Fruit fly (Drosophila melanogaster) whole organism, adult: Measurements from ENCODE around the gene MICU1.
A peak's percentile ranks its signal among the peaks of the same experiment; 100 is the strongest.

ENCODE experiments used
- CG11617 ChIP-seq: fragments of 200-800 bp; sonication (Bioruptor generic); optimal IDR thresholded peaks from 2 replicates; lab custom pipeline; 2017; ENCODE audit warnings: mild to moderate bottlenecking, missing biosample characterization, missing genetic modification reagents, missing genetic modification characterization
- CG12768 ChIP-seq: fragments of 200-800 bp; sonication (Bioruptor generic); optimal IDR thresholded peaks from 2 replicates; lab custom pipeline; 2017; ENCODE audit warnings: missing biosample characterization, missing genetic modification characterization, mild to moderate bottlenecking, moderate library complexity, missing genetic modification reagents
- CG14711 ChIP-seq: fragments of 200-800 bp; sonication (Bioruptor generic); optimal IDR thresholded peaks from 2 replicates; lab custom pipeline; 2018; ENCODE audit warnings: missing biosample characterization, mild to moderate bottlenecking, missing genetic modification characterization, moderate library complexity
- CG1620 ChIP-seq: fragments of 200-800 bp; sonication (Bioruptor generic); optimal IDR thresholded peaks from 2 replicates; lab custom pipeline; 2016; ENCODE audit warnings: missing biosample characterization, missing genetic modification characterization
- CG33017 ChIP-seq: fragments of 200-800 bp; sonication (Bioruptor generic); optimal IDR thresholded peaks from 2 replicates; lab custom pipeline; 2018; ENCODE audit warnings: missing biosample characterization, mild to moderate bottlenecking, missing genetic modification characterization, moderate library complexity
- CG5204 ChIP-seq: fragments of 200-800 bp; sonication (Bioruptor generic); optimal IDR thresholded peaks from 2 replicates; lab custom pipeline; 2016; ENCODE audit warnings: missing biosample characterization, missing genetic modification characterization
- CG7045 ChIP-seq: fragments of 200-800 bp; sonication (Bioruptor generic); optimal IDR thresholded peaks from 2 replicates; lab custom pipeline; 2017; ENCODE audit warnings: missing biosample characterization, mild to moderate bottlenecking, missing genetic modification characterization
- CG7101 ChIP-seq: fragments of 200-800 bp; sonication (Bioruptor generic); optimal IDR thresholded peaks from 2 replicates; lab custom pipeline; 2018; ENCODE audit warnings: missing biosample characterization, mild to moderate bottlenecking, missing genetic modification characterization, moderate library complexity
- Clk ChIP-seq: fragments of 200-800 bp; sonication (Bioruptor generic); optimal IDR thresholded peaks from 2 replicates; lab custom pipeline; 2017; ENCODE audit warnings: missing biosample characterization, missing genetic modification characterization
- Crg-1 ChIP-seq: fragments of 200-800 bp; sonication (Bioruptor generic); optimal IDR thresholded peaks from 2 replicates; lab custom pipeline; 2016; ENCODE audit warnings: missing biosample characterization, missing genetic modification characterization
- Hr96 ChIP-seq: fragments of 200-800 bp; sonication (Bioruptor generic); optimal IDR thresholded peaks from 2 replicates; lab custom pipeline; 2016; ENCODE audit warnings: missing biosample characterization, missing genetic modification characterization
- Mnt ChIP-seq: fragments of 200-800 bp; sonication (Bioruptor generic); optimal IDR thresholded peaks from 2 replicates; lab custom pipeline; 2016; ENCODE audit warnings: missing biosample characterization, mild to moderate bottlenecking, missing genetic modification characterization
- bab1 ChIP-seq: fragments of 200-800 bp; sonication (Bioruptor generic); optimal IDR thresholded peaks from 3 replicates; lab custom pipeline; 2019; ENCODE audit warnings: missing biosample characterization, mild to moderate bottlenecking, missing genetic modification characterization, moderate library complexity
- cic ChIP-seq: fragments of 200-800 bp; sonication (Bioruptor generic); optimal IDR thresholded peaks from 2 replicates; lab custom pipeline; 2017; ENCODE audit warnings: missing biosample characterization, mild to moderate bottlenecking, missing genetic modification characterization, moderate library complexity
- cnc ChIP-seq, 2 experiments: fragments of >200 bp; optimal IDR thresholded peaks; 2 replicates each; lab custom pipeline; 2017
- kay ChIP-seq: fragments of 200-800 bp; sonication (Bioruptor generic); peaks from one replicate; lab custom pipeline; 2016; ENCODE audit warnings: missing biosample characterization, missing genetic modification characterization, borderline replicate concordance
- ovo ChIP-seq: fragments of 200-800 bp; sonication (Bioruptor generic); optimal IDR thresholded peaks from 2 replicates; lab custom pipeline; 2016; ENCODE audit warnings: missing biosample characterization, missing genetic modification characterization
- pad ChIP-seq: fragments of 200-800 bp; sonication (Bioruptor generic); optimal IDR thresholded peaks from 3 replicates; lab custom pipeline; 2017; ENCODE audit warnings: missing biosample characterization, missing genetic modification characterization, mild to moderate bottlenecking, moderate library complexity, missing genetic modification reagents
- tj ChIP-seq: fragments of 200-800 bp; sonication (Bioruptor generic); optimal IDR thresholded peaks from 3 replicates; lab custom pipeline; 2017; ENCODE audit warnings: missing biosample characterization, mild to moderate bottlenecking, missing genetic modification characterization, moderate library complexity
- toe ChIP-seq: fragments of 200-800 bp; sonication (Bioruptor generic); optimal IDR thresholded peaks from 2 replicates; lab custom pipeline; 2016; ENCODE audit warnings: missing biosample characterization, missing genetic modification characterization

Gene MICU1

DNA sequence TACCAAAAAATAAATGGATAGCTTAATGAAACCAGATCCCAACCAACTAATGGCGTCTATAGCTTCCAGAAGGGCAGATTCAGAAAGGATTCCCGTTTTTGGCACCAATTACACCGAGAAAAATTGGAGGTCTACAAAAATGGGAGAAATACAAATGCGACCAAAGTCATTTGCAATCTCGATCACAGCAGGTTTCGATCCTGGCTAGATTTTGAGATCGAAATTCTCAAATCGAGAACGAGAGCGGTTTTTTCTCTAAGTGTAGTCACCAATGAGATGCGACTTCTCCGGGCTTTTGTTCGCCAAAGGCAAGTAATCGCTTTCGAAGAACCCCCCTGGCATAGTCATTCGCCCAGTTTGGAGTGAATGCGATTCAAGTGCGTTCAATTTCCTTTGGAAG is 6.2 kb upstream of the MICU1 start:
- TF ChIP-seq CG14711 (tag; lab: Kevin White, UChicago) (no peak), CG1620 (GFP tag; lab: Kevin White, UChicago) (no peak), CG5204 (GFP tag; lab: Kevin White, UChicago) (no peak), CG12768 (no peak), bab1 (no peak), CG7101 (no peak), ovo (GFP tag; lab: Kevin White, UChicago) (no peak), CG33017 (no peak), cic (GFP tag; lab: Kevin White, UChicago) (no peak)

DNA sequence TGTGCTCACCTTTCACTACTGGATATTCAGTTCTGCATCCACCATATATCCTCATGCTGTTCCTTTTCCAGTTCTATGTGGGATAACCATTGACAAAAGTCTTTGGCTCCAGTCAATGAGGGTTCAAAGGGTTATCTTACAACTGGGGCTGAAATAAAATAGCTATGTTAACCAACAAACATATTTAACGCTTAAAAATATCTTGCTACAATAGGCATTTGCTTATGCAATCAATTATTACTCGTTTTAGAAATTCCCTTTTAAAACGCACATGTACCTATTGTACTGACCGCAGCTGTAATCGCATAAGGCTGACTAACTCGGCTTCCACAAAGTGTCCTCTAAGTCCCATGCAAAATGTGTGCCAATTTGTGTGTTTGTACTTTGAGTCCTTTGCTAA is 2.8 kb upstream of the MICU1 start:
- TF ChIP-seq Crg-1 (GFP tag; lab: Kevin White, UChicago) (no peak), toe (GFP tag; lab: Kevin White, UChicago) (no peak), CG7045 (GFP tag; lab: Kevin White, UChicago) (no peak), Hr96 (GFP tag; lab: Kevin White, UChicago) (no peak), CG11617 (GFP tag; lab: Kevin White, UChicago) (no peak), kay (GFP tag; lab: Kevin White, UChicago) (no peak), CG12768 (no peak), Mnt (GFP tag; lab: Kevin White, UChicago) (no peak), cic (GFP tag; lab: Kevin White, UChicago) (no peak), Clk (GFP tag; lab: Kevin White, UChicago) (no peak), bab1 (no peak), CG14711 (tag; lab: Kevin White, UChicago) (no peak), CG5204 (GFP tag; lab: Kevin White, UChicago) (no peak), CG1620 (GFP tag; lab: Kevin White, UChicago) (no peak)

DNA sequence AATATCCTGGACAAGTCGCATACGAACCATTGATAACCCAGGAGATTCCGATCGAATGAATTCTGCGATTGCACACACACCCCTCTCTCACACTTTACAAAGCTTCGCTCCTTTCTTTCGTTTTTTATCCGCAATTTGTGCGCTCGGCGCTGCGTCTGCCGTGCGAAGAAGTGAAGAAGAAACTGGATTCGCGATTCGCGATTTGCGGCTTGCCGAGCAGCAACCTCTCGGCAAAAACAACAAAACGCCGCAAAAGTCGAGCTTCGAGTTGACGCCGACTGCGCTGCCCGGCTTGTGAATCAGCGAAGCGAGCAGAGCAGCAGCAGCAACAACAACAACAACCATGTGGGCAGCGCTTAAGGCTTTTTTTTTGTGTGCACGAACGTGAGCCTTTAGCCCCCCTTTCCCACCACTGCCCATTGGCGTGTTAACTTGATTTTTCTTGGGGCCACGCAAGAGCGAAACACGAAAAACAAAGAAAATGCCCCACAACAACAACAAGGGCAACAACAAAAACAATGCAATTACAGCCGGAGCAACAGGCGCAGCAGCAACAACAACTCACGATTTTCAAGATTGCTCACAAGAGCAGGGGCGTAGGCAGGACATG is 6.0 kb downstream of the MICU1 start:
- TF ChIP-seq pad (GFP tag; lab: Kevin White, UChicago) (no peak), CG7101 (no peak), CG11617 (GFP tag; lab: Kevin White, UChicago) (no peak), Mnt (GFP tag; lab: Kevin White, UChicago) (no peak), CG1620 (GFP tag; lab: Kevin White, UChicago) (no peak), CG5204 (GFP tag; lab: Kevin White, UChicago) (no peak), CG12768 (no peak), CG33017 (no peak), cic (GFP tag; lab: Kevin White, UChicago) (no peak), Crg-1 (GFP tag; lab: Kevin White, UChicago) (no peak), kay (GFP tag; lab: Kevin White, UChicago) (no peak), toe (GFP tag; lab: Kevin White, UChicago) (no peak), Hr96 (GFP tag; lab: Kevin White, UChicago) (no peak), Clk (GFP tag; lab: Kevin White, UChicago) (no peak), tj (GFP tag; lab: Kevin White, UChicago) (no peak), CG7045 (GFP tag; lab: Kevin White, UChicago) (no peak)

DNA sequence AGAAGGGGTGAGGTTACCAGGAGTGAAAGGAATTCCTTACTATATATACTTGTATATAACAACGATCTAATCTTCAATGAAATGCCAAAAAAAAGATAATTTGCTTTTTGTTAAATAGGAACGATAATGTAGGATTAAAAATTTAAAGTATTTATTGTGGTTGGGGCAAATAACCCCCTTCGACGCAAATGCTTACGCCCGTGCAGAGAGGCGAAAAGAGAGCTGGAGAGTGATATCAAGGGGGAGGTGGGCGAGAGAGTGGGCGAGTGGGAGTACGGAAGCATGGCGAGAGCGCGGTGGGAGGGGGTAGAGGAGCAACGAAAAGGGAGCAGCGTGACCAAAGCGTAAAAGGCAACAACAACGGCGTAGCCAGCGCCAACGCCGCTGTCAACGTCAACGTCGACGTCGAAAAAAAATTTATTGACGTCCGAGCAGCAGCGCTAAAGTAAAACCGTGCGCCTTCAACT is 6.5 kb downstream of the MICU1 start:
- peak; percentile 94 for TF ChIP-seq Mnt (GFP tag; lab: Kevin White, UChicago)
- TF ChIP-seq CG33017: peak; percentile 98
- peak; percentile 98 for TF ChIP-seq CG11617 (GFP tag; lab: Kevin White, UChicago)
- peak; percentile 97 for TF ChIP-seq Hr96 (GFP tag; lab: Kevin White, UChicago)
- TF ChIP-seq toe (GFP tag; lab: Kevin White, UChicago): peak; percentile 97
- TF ChIP-seq pad (GFP tag; lab: Kevin White, UChicago): peak; percentile 93
- TF ChIP-seq ovo (GFP tag; lab: Kevin White, UChicago): peak; percentile 97
- no peak for TF ChIP-seq cnc (optimal IDR thresholded peaks at IDR 0.05; lab: Kevin White, UChicago)
- TF ChIP-seq CG14711 (tag; lab: Kevin White, UChicago): peak; percentile 95
- peak; percentile 95 for TF ChIP-seq kay (GFP tag; lab: Kevin White, UChicago)
- TF ChIP-seq tj (GFP tag; lab: Kevin White, UChicago): peak; percentile 93
- peak; percentile 98 for TF ChIP-seq CG12768
- TF ChIP-seq CG7101: peak; percentile 98
- peak; percentile 98 for TF ChIP-seq CG1620 (GFP tag; lab: Kevin White, UChicago)
- TF ChIP-seq cic (GFP tag; lab: Kevin White, UChicago): peak; percentile 78
- TF ChIP-seq Crg-1 (GFP tag; lab: Kevin White, UChicago): peak; percentile 96
- TF ChIP-seq bab1: peak; percentile 98
- peak; percentile 99 for TF ChIP-seq CG7045 (GFP tag; lab: Kevin White, UChicago)
- peak; percentile 99 for TF ChIP-seq CG5204 (GFP tag; lab: Kevin White, UChicago)
- peak; percentile 98 for TF ChIP-seq Clk (GFP tag; lab: Kevin White, UChicago)

DNA sequence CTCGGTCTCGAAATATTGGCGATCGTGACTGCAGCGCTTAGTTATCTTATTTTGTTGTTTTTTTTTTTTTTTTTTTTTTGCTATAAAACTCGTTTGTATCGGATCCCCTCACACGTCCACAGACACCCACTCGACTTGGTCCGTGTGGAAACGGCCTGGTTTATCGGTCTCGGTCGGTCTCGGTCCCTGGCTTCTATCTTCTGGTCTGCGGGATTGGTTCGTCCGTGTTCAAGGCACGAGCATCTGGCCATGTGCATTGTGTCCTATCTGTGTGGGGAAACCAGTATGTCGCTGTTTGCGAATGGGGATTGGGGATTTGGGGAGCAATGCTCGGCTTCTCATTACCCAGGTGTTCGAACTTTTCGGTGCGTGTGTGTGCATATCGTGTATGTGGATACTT is 7.6 kb downstream of the MICU1 start, which contains the start of gene CG4496:
CG4496 (minus strand) TSS at position 337 of the 400 bp plus-strand sequence.
- TF ChIP-seq kay (GFP tag; lab: Kevin White, UChicago) (peak; percentile 16), toe (GFP tag; lab: Kevin White, UChicago) (no peak)

DNA sequence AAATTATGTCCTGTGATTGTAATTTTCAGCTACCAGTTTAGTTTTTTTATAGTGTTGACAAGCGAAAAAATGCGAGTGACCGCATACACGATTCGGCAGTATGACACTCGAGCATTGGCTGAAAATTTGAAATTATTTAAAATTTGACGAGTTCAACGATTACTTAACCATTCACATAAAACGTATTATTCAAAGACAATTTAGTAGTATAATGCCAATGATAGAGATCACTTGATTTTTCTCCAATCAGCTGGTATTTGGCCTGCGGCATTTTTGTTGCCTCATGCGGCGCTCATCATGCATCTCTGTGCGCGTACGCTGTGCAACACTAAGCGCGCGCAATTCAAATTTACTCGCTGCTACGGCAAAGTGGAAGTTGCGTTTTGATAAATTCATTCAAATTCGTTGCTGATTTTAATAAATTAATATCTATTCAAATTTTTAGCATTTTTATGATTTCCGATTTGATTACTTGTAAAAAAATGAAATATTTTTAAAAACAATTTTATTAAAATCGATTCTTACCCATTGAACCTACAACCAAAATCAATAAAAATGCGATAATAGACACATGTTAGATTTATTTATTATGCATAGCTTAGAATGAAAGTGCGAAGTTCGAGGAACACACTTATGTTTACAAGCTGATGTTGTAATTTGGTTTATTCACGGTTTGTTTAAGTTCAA is 12.5 kb downstream of the MICU1 start, which contains the start of gene CG4497:
CG4497 (minus strand) TSS at position 238 of the 687 bp plus-strand sequence.
- TF ChIP-seq cnc (optimal IDR thresholded peaks at IDR 0.05; lab: Kevin White, UChicago): no peak
- TF ChIP-seq ovo (GFP tag; lab: Kevin White, UChicago): peak; percentile 90
- TF ChIP-seq CG11617 (GFP tag; lab: Kevin White, UChicago): peak; percentile 95
- peak; percentile 84 for TF ChIP-seq pad (GFP tag; lab: Kevin White, UChicago)
- peak; percentile 95 for TF ChIP-seq Clk (GFP tag; lab: Kevin White, UChicago)
- TF ChIP-seq cic (GFP tag; lab: Kevin White, UChicago): peak; percentile 71
- TF ChIP-seq toe (GFP tag; lab: Kevin White, UChicago): peak; percentile 98
- TF ChIP-seq CG14711 (tag; lab: Kevin White, UChicago): peak; percentile 84
- peak; percentile 96 for TF ChIP-seq CG5204 (GFP tag; lab: Kevin White, UChicago)
- peak; percentile 89 for TF ChIP-seq CG7101
- TF ChIP-seq CG33017: peak; percentile 73
- peak; percentile 88 for TF ChIP-seq Mnt (GFP tag; lab: Kevin White, UChicago)
- TF ChIP-seq CG1620 (GFP tag; lab: Kevin White, UChicago): peak; percentile 98
- TF ChIP-seq kay (GFP tag; lab: Kevin White, UChicago): peak; percentile 93
- TF ChIP-seq Hr96 (GFP tag; lab: Kevin White, UChicago): peak; percentile 96
- peak; percentile 92 for TF ChIP-seq CG12768
- peak; percentile 93 for TF ChIP-seq CG7045 (GFP tag; lab: Kevin White, UChicago)
- peak; percentile 82 for TF ChIP-seq tj (GFP tag; lab: Kevin White, UChicago)
- TF ChIP-seq bab1: peak; percentile 97
- TF ChIP-seq Crg-1 (GFP tag; lab: Kevin White, UChicago): peak; percentile 96
